Worm (Caenorhabditis elegans) whole organism, early embryonic: Measurements from ENCODE around the gene clec-123.

Source experiments
- B0310.2 ChIP-seq: sonication (generic microtip); optimal IDR thresholded peaks from 2 replicates; lab custom pipeline; 2016; ENCODE audit warnings: mild to moderate bottlenecking, missing genetic modification characterization, missing compliant biosample characterization
- aly-1 ChIP-seq: sonication (generic microtip); optimal IDR thresholded peaks from 2 replicates; lab custom pipeline; 2016; ENCODE audit warnings: missing genetic modification characterization, missing compliant biosample characterization
- ama-1 ChIP-seq: fragments of 150-350 bp; optimal IDR thresholded peaks from 2 replicates; lab custom pipeline; 2014
- ceh-13 ChIP-seq: fragments of 200-800 bp; sonication (Bioruptor generic); optimal IDR thresholded peaks from 2 replicates; lab custom pipeline; 2018; ENCODE audit warnings: mild to moderate bottlenecking, missing genetic modification characterization, missing compliant biosample characterization
- ets-7 ChIP-seq: sonication (generic microtip); optimal IDR thresholded peaks from 2 replicates; lab custom pipeline; 2016; ENCODE audit warnings: missing genotype, missing genetic modification characterization, missing compliant biosample characterization
- hmg-4 ChIP-seq: fragments of 200-800 bp; sonication (Bioruptor generic); optimal IDR thresholded peaks from 2 replicates; lab custom pipeline; 2018; ENCODE audit warnings: mild to moderate bottlenecking, missing genetic modification characterization, missing compliant biosample characterization
- scrt-1 ChIP-seq: fragments of 200-800 bp; sonication (Bioruptor generic); IDR thresholded peaks from 2 replicates; pipeline ENCODE4 v1.3.6; 2022; ENCODE audit warnings: missing genetic modification characterization, missing compliant biosample characterization
- sea-1 ChIP-seq: fragments of 200-800 bp; sonication (Bioruptor generic); conservative IDR thresholded peaks from 2 replicates; pipeline ENCODE4 v1.3.6; 2022; ENCODE audit warnings: missing genetic modification characterization, missing compliant biosample characterization

- TF ChIP-seq ceh-13, result no peak
- no peak for TF ChIP-seq ama-1 (lab: Kevin White, UChicago)
- no peak for TF ChIP-seq B0310.2 (tag; lab: Kevin White, UChicago)
- TF ChIP-seq ets-7 (tag; lab: Kevin White, UChicago), result no peak
- no peak for TF ChIP-seq hmg-4 (GFP tag; lab: Kevin White, UChicago)
- no peak for TF ChIP-seq sea-1 (GFP tag; lab: Robert Waterston, UW)
- TF ChIP-seq aly-1 (tag; lab: Kevin White, UChicago), result no peak
- TF ChIP-seq scrt-1, result no peak
Measured at ce11 chrII:3091268-3091667, 22.8 kb upstream of the clec-123 start, which contains the start of gene srg-21.
